Fruit fly (Drosophila melanogaster) whole organism, embryonic: ENCODE results near the gene PH4alphaEFB.

ENCODE experiments used
- Adf1 ChIP-seq: fragments of 200-800 bp; sonication (Bioruptor generic); IDR thresholded peaks from 2 replicates; pipeline ENCODE4 v1.3.6; 2022; ENCODE audit warnings: missing biosample characterization, missing genetic modification characterization
- Atf-2 ChIP-seq: fragments of 200-800 bp; sonication (Bioruptor generic); optimal IDR thresholded peaks from 2 replicates; lab custom pipeline; 2016; ENCODE audit warnings: missing biosample characterization, missing genetic modification characterization
- CG11456 ChIP-seq: fragments of 200-800 bp; sonication (Bioruptor generic); IDR thresholded peaks from 3 replicates; pipeline ENCODE4 v1.3.6; 2022; ENCODE audit warnings: missing biosample characterization, missing genetic modification characterization
- CG11696 ChIP-seq: fragments of 200-800 bp; sonication (Bioruptor generic); IDR thresholded peaks from 2 replicates; pipeline ENCODE4 v1.3.6; 2022; ENCODE audit warnings: missing biosample characterization, missing genetic modification characterization
- CG15514 ChIP-seq: fragments of 200-800 bp; sonication (Bioruptor generic); optimal IDR thresholded peaks from 3 replicates; lab custom pipeline; 2017; ENCODE audit warnings: missing biosample characterization, missing genetic modification characterization, mild to moderate bottlenecking, moderate library complexity, missing genetic modification reagents
- CG1602 ChIP-seq: fragments of 200-800 bp; sonication (Bioruptor generic); optimal IDR thresholded peaks from 3 replicates; lab custom pipeline; 2016; ENCODE audit warnings: missing biosample characterization, missing genetic modification characterization
- CG17361 ChIP-seq: fragments of 200-800 bp; sonication (Bioruptor generic); IDR thresholded peaks from 3 replicates; pipeline ENCODE4 v1.3.6; 2022; ENCODE audit warnings: missing biosample characterization, missing genetic modification characterization
- CG18262 ChIP-seq: fragments of 200-800 bp; optimal IDR thresholded peaks from 3 replicates; lab custom pipeline; 2019; ENCODE audit warnings: missing biosample characterization, mild to moderate bottlenecking, missing genetic modification characterization, moderate library complexity
- CG2712 ChIP-seq: fragments of 200-800 bp; optimal IDR thresholded peaks from 3 replicates; lab custom pipeline; 2019; ENCODE audit warnings: missing biosample characterization, mild to moderate bottlenecking, missing genetic modification characterization, moderate library complexity
- CG30403 ChIP-seq: fragments of 200-800 bp; sonication (Bioruptor generic); optimal IDR thresholded peaks from 3 replicates; lab custom pipeline; 2016; ENCODE audit warnings: missing biosample characterization, missing genetic modification characterization
- CG3995 ChIP-seq: fragments of 200-800 bp; sonication (Bioruptor generic); optimal IDR thresholded peaks from 3 replicates; lab custom pipeline; 2016; ENCODE audit warnings: missing biosample characterization, missing genetic modification characterization
- CG4424 ChIP-seq: fragments of 200-800 bp; sonication (Bioruptor generic); optimal IDR thresholded peaks from 3 replicates; lab custom pipeline; 2016; ENCODE audit warnings: missing biosample characterization, missing genetic modification characterization
- CG5180 ChIP-seq: fragments of 200-800 bp; sonication (Bioruptor generic); optimal IDR thresholded peaks from 3 replicates; lab custom pipeline; 2017; ENCODE audit warnings: missing biosample characterization, missing genetic modification characterization, mild to moderate bottlenecking, moderate library complexity, missing genetic modification reagents
- CG6765 ChIP-seq: fragments of 200-800 bp; sonication (Bioruptor generic); optimal IDR thresholded peaks from 3 replicates; lab custom pipeline; 2017; ENCODE audit warnings: missing biosample characterization, mild to moderate bottlenecking, missing genetic modification characterization
- CG8290 ChIP-seq, 3 experiments: fragments of 200-800 bp; sonication (Bioruptor generic); optimal IDR thresholded peaks; 2 replicates each; lab custom pipeline; 2016 to 2019; ENCODE audit warnings: missing biosample characterization in 3 of 3, missing genetic modification characterization in 3 of 3, mild to moderate bottlenecking in 2 of 3, moderate library complexity in 1 of 3
- CG9727 ChIP-seq: fragments of 200-800 bp; sonication (Bioruptor generic); optimal IDR thresholded peaks from 3 replicates; lab custom pipeline; 2017; ENCODE audit warnings: missing biosample characterization, mild to moderate bottlenecking, missing genetic modification characterization
- Camta ChIP-seq: fragments of 200-800 bp; sonication (Bioruptor generic); optimal IDR thresholded peaks from 2 replicates; lab custom pipeline; 2016; ENCODE audit warnings: missing biosample characterization, missing genetic modification characterization
- D19B ChIP-seq: fragments of 200-800 bp; sonication (Bioruptor generic); optimal IDR thresholded peaks from 2 replicates; lab custom pipeline; 2017; ENCODE audit warnings: missing biosample characterization, mild to moderate bottlenecking, missing genetic modification characterization
- E2f1 ChIP-seq: fragments of 200-800 bp; sonication (Bioruptor generic); IDR thresholded peaks from 2 replicates; pipeline ENCODE4 v1.3.6; 2022; ENCODE audit warnings: missing biosample characterization, missing genetic modification characterization
- Elba2 ChIP-seq: fragments of 200-800 bp; sonication (Bioruptor generic); optimal IDR thresholded peaks from 3 replicates; lab custom pipeline; 2016; ENCODE audit warnings: missing biosample characterization, missing genetic modification characterization
- Ets65A ChIP-seq: fragments of 200-800 bp; sonication (Bioruptor generic); peaks from one replicate; lab custom pipeline; 2016; ENCODE audit warnings: missing biosample characterization, missing genetic modification characterization
- MESR4 ChIP-seq: fragments of 200-800 bp; sonication (Bioruptor generic); optimal IDR thresholded peaks from 2 replicates; lab custom pipeline; 2018; ENCODE audit warnings: missing biosample characterization, mild to moderate bottlenecking, missing genetic modification characterization, moderate library complexity
- NFAT ChIP-seq: fragments of 200-800 bp; sonication (Bioruptor generic); IDR thresholded peaks from 2 replicates; pipeline ENCODE4 v1.3.6; 2022; ENCODE audit warnings: missing biosample characterization, missing genetic modification characterization
- Neu2 ChIP-seq: fragments of 200-800 bp; sonication (Bioruptor generic); optimal IDR thresholded peaks from 3 replicates; lab custom pipeline; 2016; ENCODE audit warnings: missing biosample characterization, missing genetic modification characterization, borderline replicate concordance
- Nf-YB ChIP-seq: fragments of 200-800 bp; sonication (Bioruptor generic); optimal IDR thresholded peaks from 3 replicates; lab custom pipeline; 2019; ENCODE audit warnings: missing biosample characterization, mild to moderate bottlenecking, missing genetic modification characterization, moderate library complexity
- Oaz ChIP-seq: fragments of 200-800 bp; sonication (Bioruptor generic); IDR thresholded peaks from 2 replicates; pipeline ENCODE4 v1.3.6; 2022; ENCODE audit warnings: missing biosample characterization, missing genetic modification characterization
- chm ChIP-seq: fragments of 200-800 bp; sonication (Bioruptor generic); IDR thresholded peaks from 2 replicates; pipeline ENCODE4 v1.3.6; 2022; ENCODE audit warnings: missing biosample characterization, missing genetic modification characterization
- ewg ChIP-seq: fragments of 200-800 bp; sonication (Bioruptor generic); optimal IDR thresholded peaks from 3 replicates; lab custom pipeline; 2017; ENCODE audit warnings: mild to moderate bottlenecking, missing biosample characterization, missing genetic modification reagents, missing genetic modification characterization
- fd3F ChIP-seq: fragments of 200-800 bp; sonication (Bioruptor generic); optimal IDR thresholded peaks from 2 replicates; lab custom pipeline; 2018; ENCODE audit warnings: missing biosample characterization, mild to moderate bottlenecking, missing genetic modification characterization, moderate library complexity
- fd96Cb ChIP-seq: fragments of 200-800 bp; sonication (Bioruptor generic); optimal IDR thresholded peaks from 2 replicates; lab custom pipeline; 2018; ENCODE audit warnings: missing biosample characterization, mild to moderate bottlenecking, missing genetic modification characterization, moderate library complexity
- grn ChIP-seq: fragments of 200-800 bp; sonication (Bioruptor generic); optimal IDR thresholded peaks from 3 replicates; lab custom pipeline; 2017; ENCODE audit warnings: missing biosample characterization, missing genetic modification characterization
- her ChIP-seq: fragments of 200-800 bp; sonication (Bioruptor generic); optimal IDR thresholded peaks from 2 replicates; lab custom pipeline; 2016; ENCODE audit warnings: missing biosample characterization, missing genetic modification characterization
- lola ChIP-seq, 3 experiments: fragments of >200 bp in 2 of 3; fragments of 200-800 bp in 1 of 3; sonication (Bioruptor generic) in 1 of 3; optimal IDR thresholded peaks; 2 replicates each; lab custom pipeline; 2017 to 2019; ENCODE audit warnings: missing biosample characterization in 3 of 3, missing genetic modification characterization in 3 of 3, mild to moderate bottlenecking in 1 of 3, moderate library complexity in 1 of 3
- nau ChIP-seq: fragments of 200-800 bp; sonication (Bioruptor generic); optimal IDR thresholded peaks from 3 replicates; lab custom pipeline; 2017; ENCODE audit warnings: missing biosample characterization, mild to moderate bottlenecking, missing genetic modification characterization, missing genetic modification reagents
- nerfin-2 ChIP-seq: fragments of 200-800 bp; sonication (Bioruptor generic); IDR thresholded peaks from 2 replicates; pipeline ENCODE4 v1.3.6; 2022; ENCODE audit warnings: missing biosample characterization, missing genetic modification characterization; ENCODE audit not compliant: partially characterized antibody
- pan ChIP-seq, 4 experiments: fragments of >200 bp in 3 of 4; fragments of 200-800 bp in 1 of 4; sonication (Bioruptor generic) in 1 of 4; optimal IDR thresholded peaks in 3 of 4; IDR thresholded peaks in 1 of 4; 2 replicates each; pipeline versions ENCODE4 v1.3.6 to Lab custom; 2017 to 2022; ENCODE audit warnings: missing biosample characterization in 2 of 4, missing genetic modification characterization in 2 of 4, mixed read lengths in 1 of 4
- pb ChIP-seq: fragments of 200-800 bp; sonication (Bioruptor generic); optimal IDR thresholded peaks from 3 replicates; lab custom pipeline; 2016; ENCODE audit warnings: missing biosample characterization, missing genetic modification characterization
- row ChIP-seq: fragments of 200-800 bp; sonication (Bioruptor generic); IDR thresholded peaks from 3 replicates; pipeline ENCODE4 v1.3.6; 2022; ENCODE audit warnings: missing biosample characterization, missing genetic modification characterization
- schlank ChIP-seq: fragments of 200-800 bp; sonication (Bioruptor generic); optimal IDR thresholded peaks from 2 replicates; lab custom pipeline; 2018; ENCODE audit warnings: missing biosample characterization, mild to moderate bottlenecking, missing genetic modification characterization
- sob ChIP-seq: fragments of 200-800 bp; sonication (Bioruptor generic); IDR thresholded peaks from 2 replicates; pipeline ENCODE4 v1.3.6; 2022; ENCODE audit warnings: missing biosample characterization, missing genetic modification characterization
- tup ChIP-seq: fragments of 200-800 bp; sonication (Bioruptor generic); optimal IDR thresholded peaks from 2 replicates; lab custom pipeline; 2016; ENCODE audit warnings: missing biosample characterization, mild to moderate bottlenecking, missing genetic modification characterization, moderate library complexity
- vfl ChIP-seq: fragments of 200-800 bp; sonication (Bioruptor generic); optimal IDR thresholded peaks from 2 replicates; lab custom pipeline; 2016; ENCODE audit warnings: missing biosample characterization, missing genetic modification characterization

Gene PH4alphaEFB

DNA sequence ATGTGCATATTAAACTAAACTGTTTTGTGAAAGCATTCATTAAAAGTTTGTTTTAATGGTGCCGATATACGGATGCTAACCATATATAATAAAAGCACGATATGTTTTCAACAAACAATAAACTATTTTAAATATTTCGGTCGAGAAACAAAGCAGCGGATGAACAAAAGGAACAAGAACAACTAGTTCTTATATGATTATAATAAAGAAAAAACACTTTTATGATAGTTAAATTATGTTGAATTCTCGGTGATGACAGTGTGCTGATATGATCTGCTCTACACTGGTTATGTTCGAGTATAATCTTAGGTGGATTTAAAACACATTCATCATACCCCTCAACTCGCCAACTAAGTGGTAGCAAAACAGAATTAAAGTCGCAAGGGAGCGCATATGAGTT, 10.1 kb downstream of the PH4alphaEFB start (continued):
- peak; percentile 32; the same call in 1 of the 3 replicates for TF ChIP-seq CG17361
- TF ChIP-seq Elba2 (GFP tag; lab: Kevin White, UChicago), result no peak
- TF ChIP-seq lola (GFP tag; optimal IDR thresholded peaks at IDR 0.05; lab: Kevin White, UChicago), result peak in 1 of 3 experiments; percentile 38
- TF ChIP-seq Neu2 (GFP tag; lab: Kevin White, UChicago), result no peak
- TF ChIP-seq CG3995 (GFP tag; lab: Kevin White, UChicago), result no peak
- TF ChIP-seq NFAT (GFP tag; lab: Robert Waterston, UW), result no peak
- TF ChIP-seq CG15514 (GFP tag; lab: Kevin White, UChicago), result no peak
- TF ChIP-seq grn (GFP tag; lab: Kevin White, UChicago), result no peak
- no peak for TF ChIP-seq her (GFP tag; lab: Kevin White, UChicago)
- TF ChIP-seq CG6765, result no peak
- no peak for TF ChIP-seq sob (GFP tag; lab: Robert Waterston, UW)
- TF ChIP-seq CG5180 (GFP tag; lab: Kevin White, UChicago), result no peak
- TF ChIP-seq Adf1 (GFP tag; lab: Robert Waterston, UW), result no peak
- no peak for TF ChIP-seq CG1602
- no peak for TF ChIP-seq ewg
- no peak for TF ChIP-seq Camta (GFP tag; lab: Kevin White, UChicago)
- no peak for TF ChIP-seq CG11456 (GFP tag; lab: Robert Waterston, UW)
- peak; percentile 24 for TF ChIP-seq D19B (GFP tag; lab: Kevin White, UChicago)
- TF ChIP-seq fd96Cb (tag; lab: Kevin White, UChicago), result no peak
- TF ChIP-seq row, result 0 out of 3 replicates have a peak, but pooled peaks have one; percentile 13
- TF ChIP-seq pan (optimal IDR thresholded peaks at IDR 0.05; lab: Kevin White, UChicago), result no peak
- TF ChIP-seq pan (GFP tag; optimal IDR thresholded peaks at IDR 0.05 in 1 of 2, IDR thresholded peaks at IDR 0.05 in 1 of 2), result peak in 1 of 2 experiments; percentile 27
- TF ChIP-seq CG2712 (tag; lab: Kevin White, UChicago), result peak; percentile 23
- TF ChIP-seq chm (GFP tag; lab: Robert Waterston, UW), result no peak
- TF ChIP-seq Atf-2 (GFP tag; lab: Kevin White, UChicago), result no peak
- TF ChIP-seq CG18262 (tag; lab: Kevin White, UChicago), result peak; percentile 34
- TF ChIP-seq tup, result no peak
- no peak for TF ChIP-seq E2f1 (GFP tag; lab: Robert Waterston, UW)
- TF ChIP-seq nerfin-2 (GFP tag; lab: Robert Waterston, UW), result no peak
- TF ChIP-seq Nf-YB (GFP tag; lab: Kevin White, UChicago), result no peak
- TF ChIP-seq nau (GFP tag; lab: Kevin White, UChicago), result no peak
- TF ChIP-seq CG8290 (GFP tag; optimal IDR thresholded peaks at IDR 0.05; lab: Kevin White, UChicago), result no peak
- no peak for TF ChIP-seq CG8290 (tag; optimal IDR thresholded peaks at IDR 0.05; lab: Kevin White, UChicago)
- peak; percentile 15 for TF ChIP-seq CG9727 (GFP tag; lab: Kevin White, UChicago)
- TF ChIP-seq Oaz (GFP tag; lab: Robert Waterston, UW), result no peak
- TF ChIP-seq MESR4 (GFP tag; lab: Kevin White, UChicago), result no peak
- TF ChIP-seq fd3F, result no peak
- TF ChIP-seq schlank (tag; lab: Kevin White, UChicago), result no peak
- TF ChIP-seq Ets65A (GFP tag; lab: Kevin White, UChicago), result no peak
- no peak for TF ChIP-seq CG4424 (GFP tag; lab: Kevin White, UChicago)
- peak; percentile 7 for TF ChIP-seq CG30403 (GFP tag; lab: Kevin White, UChicago)
- no peak for TF ChIP-seq vfl (GFP tag; lab: Kevin White, UChicago)
- TF ChIP-seq pb, result no peak
- no peak for TF ChIP-seq CG11696
